Worm (Caenorhabditis elegans) whole organism, young adult: ENCODE data around the gene pmk-3.

Source experiments
- B0019.2 ChIP-seq: fragments of 200-800 bp; sonication (Bioruptor generic); conservative IDR thresholded peaks from 2 replicates; pipeline ENCODE4 v1.3.6; 2022; ENCODE audit warnings: missing genetic modification reagents, missing genetic modification characterization, missing compliant biosample characterization
- B0336.3 ChIP-seq: fragments of 200-800 bp; sonication (Bioruptor generic); IDR thresholded peaks from 2 replicates; pipeline ENCODE4 v1.3.6; 2022; ENCODE audit warnings: missing genetic modification characterization, missing compliant biosample characterization
- K12H6.12 ChIP-seq: fragments of 200-800 bp; sonication (Bioruptor generic); optimal IDR thresholded peaks from 2 replicates; lab custom pipeline; 2018; ENCODE audit warnings: mild to moderate bottlenecking, missing genetic modification characterization, missing compliant biosample characterization
- dpl-1 ChIP-seq: fragments of 150-350 bp; optimal IDR thresholded peaks from 2 replicates; lab custom pipeline; 2014; ENCODE audit warnings: missing biosample characterization, missing genetic modification reagents, missing genetic modification characterization
- hlh-26 ChIP-seq: fragments of 200-800 bp; sonication (Bioruptor generic); conservative IDR thresholded peaks from 2 replicates; pipeline ENCODE4 v1.3.6; 2022; ENCODE audit warnings: missing genetic modification reagents, missing genetic modification characterization, missing compliant biosample characterization
- mcd-1 ChIP-seq: fragments of 200-800 bp; sonication (Bioruptor generic); IDR thresholded peaks from 2 replicates; pipeline ENCODE4 v1.3.6; 2022; ENCODE audit warnings: missing genetic modification reagents, missing genetic modification characterization, missing compliant biosample characterization
- nhr-27 ChIP-seq: fragments of 200-800 bp; sonication (Bioruptor generic); optimal IDR thresholded peaks from 2 replicates; lab custom pipeline; 2018; ENCODE audit warnings: mild to moderate bottlenecking, missing genetic modification characterization, moderate library complexity, missing compliant biosample characterization
- nhr-90 ChIP-seq: sonication (generic microtip); optimal IDR thresholded peaks from 2 replicates; lab custom pipeline; 2016; ENCODE audit warnings: missing genotype, mild to moderate bottlenecking, missing genetic modification characterization, missing compliant biosample characterization
- snpc-1.3 ChIP-seq: sonication (generic microtip); optimal IDR thresholded peaks from 2 replicates; lab custom pipeline; 2017; ENCODE audit warnings: missing genetic modification characterization, mild to moderate bottlenecking, missing compliant biosample characterization, antibody characterized with exemption, moderate library complexity, missing genotype, missing genetic modification reagents; ENCODE audit not compliant: insufficient read depth
- snpc-4 ChIP-seq, 5 experiments: fragments of 150-350 bp in 1 of 5; sonication (generic microtip) in 4 of 5; optimal IDR thresholded peaks; 2 replicates each; lab custom pipeline; 2014 to 2018; ENCODE audit warnings: missing genetic modification characterization in 5 of 5, missing biosample characterization in 3 of 5, antibody characterized with exemption in 2 of 5, mild to moderate bottlenecking in 2 of 5, missing compliant biosample characterization in 2 of 5, missing genotype in 2 of 5, moderate library complexity in 2 of 5, missing genetic modification reagents in 1 of 5
- sptf-2 ChIP-seq: fragments of 200-800 bp; sonication (Bioruptor generic); optimal IDR thresholded peaks from 2 replicates; lab custom pipeline; 2018; ENCODE audit warnings: mild to moderate bottlenecking, missing genetic modification characterization, missing compliant biosample characterization
- unc-62 ChIP-seq: fragments of 150-350 bp; optimal IDR thresholded peaks from 2 replicates; lab custom pipeline; 2014; ENCODE audit warnings: missing biosample characterization, missing genetic modification reagents, missing genetic modification characterization
- zfh-2 ChIP-seq: fragments of 200-800 bp; sonication (Bioruptor generic); conservative IDR thresholded peaks from 2 replicates; pipeline ENCODE4 v1.3.6; 2022; ENCODE audit warnings: missing genetic modification reagents, missing genetic modification characterization, missing compliant biosample characterization
- zim-3 ChIP-seq: sonication (generic microtip); optimal IDR thresholded peaks from 2 replicates; lab custom pipeline; 2017; ENCODE audit warnings: mild to moderate bottlenecking, missing genetic modification characterization, moderate library complexity, missing compliant biosample characterization

DNA sequence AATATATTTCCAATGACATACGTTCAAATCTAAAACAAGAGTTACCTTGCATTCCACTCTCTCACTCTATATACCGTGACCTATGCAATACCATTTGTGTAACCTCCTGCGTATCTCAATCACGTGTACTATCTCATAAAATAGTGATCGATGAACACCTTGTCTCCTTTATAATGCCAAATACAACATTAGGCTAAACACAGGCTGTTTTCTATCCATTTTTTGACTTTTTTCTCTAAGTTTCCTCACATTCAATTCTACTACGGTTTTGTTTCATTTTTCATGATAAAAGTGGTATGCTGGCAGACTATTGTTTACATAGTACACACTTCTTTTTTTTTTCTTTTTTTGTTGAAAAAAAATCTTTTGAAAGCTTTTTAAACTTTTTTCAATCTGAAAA, 7.3 kb downstream of the pmk-3 start:
- no peak for TF ChIP-seq B0019.2 (GFP tag; lab: Robert Waterston, UW)
- TF ChIP-seq snpc-4 (GFP tag; optimal IDR thresholded peaks at IDR 0.05; lab: Kevin White, UChicago) = no peak
- no peak for TF ChIP-seq snpc-4 (tag; optimal IDR thresholded peaks at IDR 0.05; lab: Kevin White, UChicago)
- TF ChIP-seq mcd-1 = no peak
- TF ChIP-seq K12H6.12 (tag; lab: Kevin White, UChicago) = no peak
- no peak for TF ChIP-seq sptf-2 (GFP tag; lab: Kevin White, UChicago)
- no peak for TF ChIP-seq nhr-27 (tag; lab: Kevin White, UChicago)
- TF ChIP-seq dpl-1 = no peak
- no peak for TF ChIP-seq snpc-1.3 (tag; lab: Kevin White, UChicago)
- TF ChIP-seq B0336.3 = no peak
- TF ChIP-seq zim-3 = no peak
- TF ChIP-seq unc-62 = no peak
- no peak for TF ChIP-seq zfh-2 (GFP tag; lab: Robert Waterston, UW)
- no peak for TF ChIP-seq hlh-26 (GFP tag; lab: Robert Waterston, UW)
- TF ChIP-seq nhr-90 (tag; lab: Kevin White, UChicago) = no peak
